Fruit fly (Drosophila melanogaster) whole organism, pupa: Measurements from ENCODE around the gene Gen.

Source experiments
- CG8159 ChIP-seq: fragments of 200-800 bp; sonication (Bioruptor generic); optimal IDR thresholded peaks from 3 replicates; lab custom pipeline; 2018; ENCODE audit warnings: missing biosample characterization, mild to moderate bottlenecking, missing genetic modification characterization, moderate library complexity
- CG9948 ChIP-seq: fragments of 200-800 bp; sonication (Bioruptor generic); optimal IDR thresholded peaks from 2 replicates; lab custom pipeline; 2018; ENCODE audit warnings: missing biosample characterization, mild to moderate bottlenecking, missing genetic modification characterization, moderate library complexity
- rn ChIP-seq: fragments of 200-800 bp; sonication (Bioruptor generic); IDR thresholded peaks from 2 replicates; pipeline ENCODE4 v1.3.6; 2022; ENCODE audit warnings: missing biosample characterization, missing genetic modification characterization

- TF ChIP-seq rn (GFP tag; lab: Robert Waterston, UW) (no peak), CG8159 (tag; lab: Kevin White, UChicago) (no peak), CG9948 (tag; lab: Kevin White, UChicago) (no peak)
Measured at dm6 chr3L:5183662-5184061, 31.5 kb upstream of the Gen start.
